Fruit fly (Drosophila melanogaster) S2 (cell line): Measurements from ENCODE around the gene CG6610.

Source experiments
- CG8478 ChIP-seq: fragments of >200 bp; optimal IDR thresholded peaks from 2 replicates; lab custom pipeline; 2018
- CTCF ChIP-seq, 2 experiments: fragments of >200 bp; optimal IDR thresholded peaks; 2 replicates each; lab custom pipeline; 2018

DNA sequence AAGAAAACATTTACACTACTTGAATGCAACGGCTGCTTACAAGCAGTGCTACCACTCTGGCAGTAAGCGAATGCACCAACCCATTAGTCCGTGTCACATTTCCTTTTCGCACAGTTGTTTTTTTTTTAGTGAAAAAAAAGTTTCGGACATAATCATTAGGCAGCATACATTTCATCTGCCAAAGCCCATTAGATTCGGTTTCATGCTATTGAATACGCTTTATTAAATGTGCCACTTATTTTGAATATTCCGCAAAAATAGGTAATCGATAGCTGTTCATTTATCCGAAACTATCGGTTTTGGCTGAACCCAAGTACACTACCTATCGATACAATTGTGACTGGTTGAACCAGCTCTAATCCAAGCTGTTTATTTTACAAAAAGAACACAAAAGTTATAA is 20.5 kb upstream of the CG6610 start, which contains the start of gene tant:
- TF ChIP-seq CG8478 (lab: Kevin White, UChicago) (no peak), CTCF (optimal IDR thresholded peaks at IDR 0.05; lab: Kevin White, UChicago) (peak; percentile 52 to 62)
